Worm (Caenorhabditis elegans): ENCODE results near the gene D1079.1.

- TF ChIP-seq ama-1 (optimal IDR thresholded peaks at IDR 0.05) (no peak), scrt-1 (GFP tag; IDR thresholded peaks at IDR 0.05) (no peak), hmbx-1 (tag; optimal IDR thresholded peaks at IDR 0.05) (no peak), aly-1 (tag; optimal IDR thresholded peaks at IDR 0.05) (no peak), hmg-4 (GFP tag; optimal IDR thresholded peaks at IDR 0.05) (no peak), sea-1 (GFP tag; conservative IDR thresholded peaks at IDR 0.05) (no peak), B0310.2 (tag; optimal IDR thresholded peaks at IDR 0.05) (no peak), tra-4 (tag; optimal IDR thresholded peaks at IDR 0.05) (no peak), flt-1 (GFP tag; IDR thresholded peaks at IDR 0.05) (no peak), hnd-1 (tag; optimal IDR thresholded peaks at IDR 0.05) (no peak), tbx-11 (GFP tag; IDR thresholded peaks at IDR 0.05) (no peak)
These were observed 45.5 kb upstream of the D1079.1 start, which contains the start of gene F14H12.6 for ce11 chrX:4357467-4357866.

Data from whole organism, early embryonic.